Fruit fly (Drosophila melanogaster) whole organism: ENCODE measurements around the gene dpr4.

Experiments
- CG8478 ChIP-seq: fragments of >200 bp; optimal IDR thresholded peaks from 2 replicates; lab custom pipeline; 2018; ENCODE audit warnings: inconsistent platforms
- pan ChIP-seq: fragments of >200 bp; optimal IDR thresholded peaks from 2 replicates; lab custom pipeline; 2017
- psq ChIP-seq: fragments of >200 bp; optimal IDR thresholded peaks from 2 replicates; lab custom pipeline; 2017

DNA sequence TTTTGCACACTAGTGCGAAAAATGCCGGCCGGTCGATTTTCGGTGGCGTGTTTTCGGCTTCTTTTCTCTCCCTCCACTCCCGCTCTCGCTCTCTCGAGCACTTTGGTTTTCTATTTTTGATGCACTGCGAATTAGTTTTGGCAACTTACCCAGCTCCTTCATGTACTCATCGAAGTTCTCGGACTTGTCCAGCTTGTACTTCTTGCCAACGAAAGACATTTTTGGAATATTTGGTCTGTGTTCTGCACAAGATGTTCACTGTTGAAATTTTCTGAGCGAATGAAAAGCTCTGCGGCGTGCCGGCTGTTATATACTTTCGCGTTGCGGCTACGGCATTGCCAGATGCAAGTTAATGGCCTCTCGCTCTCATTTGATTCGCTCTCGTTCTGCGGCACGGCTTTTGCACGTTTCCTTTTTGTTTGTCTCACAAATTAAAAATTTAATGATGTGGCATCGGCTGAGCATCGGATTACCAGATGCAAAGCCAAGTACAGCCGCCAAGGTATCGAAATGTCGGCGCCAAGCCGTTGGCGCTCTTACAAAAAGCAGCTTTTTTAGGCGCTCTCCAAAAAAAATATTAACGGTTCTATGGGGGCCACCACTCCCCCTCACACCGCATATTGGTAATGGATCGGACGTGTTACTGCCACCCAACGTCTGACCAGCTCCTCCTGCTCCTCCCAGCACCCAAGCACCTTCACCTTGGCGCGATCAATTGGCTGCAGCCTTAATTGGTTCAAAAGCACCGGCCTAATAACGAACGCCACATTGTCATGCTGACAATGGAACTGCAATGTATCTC is 24.2 kb upstream of the dpr4 start, which contains the start of the genes fabp and sea:
- no peak for TF ChIP-seq CG8478
- no peak for TF ChIP-seq psq (lab: Kevin White, UChicago)
- TF ChIP-seq pan (lab: Kevin White, UChicago) = no peak
